In the genomic region with DNA sequence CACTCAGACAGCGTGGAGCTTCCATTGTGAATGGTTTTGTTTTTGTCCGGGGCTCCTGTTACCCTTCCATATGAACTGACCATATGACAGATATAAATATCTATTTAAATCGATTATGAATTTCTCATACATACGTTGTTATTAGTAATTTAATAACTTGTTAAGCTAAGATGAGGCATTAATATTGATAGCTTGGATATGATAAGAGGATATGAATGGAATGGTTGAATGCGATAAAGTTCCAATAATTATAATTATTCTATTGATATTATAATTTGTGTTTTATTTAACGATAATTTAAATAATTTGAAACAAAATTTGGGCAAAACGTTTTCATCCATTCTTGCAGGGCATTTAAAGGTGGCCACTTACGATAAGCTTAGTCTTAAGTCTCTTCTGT, we compare ENCODE assay signal across 3 fruit fly cellular contexts.
TF ChIP-seq lines count a peak whose summit lies in the region.

No protein-coding gene starts in this region.

TF ChIP-seq in whole organism, prepupa, 60 proteins besides CTCF, POLR2A, EP300 and RAD21 (continues in another document):
- TF ChIP-seq Hr38 (GFP tag; optimal IDR thresholded peaks at IDR 0.05; lab: Kevin White, UChicago) (no peak), CG9139 (GFP tag; optimal IDR thresholded peaks at IDR 0.05; lab: Kevin White, UChicago) (peak; percentile 13), dac (GFP tag; optimal IDR thresholded peaks at IDR 0.05; lab: Kevin White, UChicago) (no peak), CG6792 (GFP tag; optimal IDR thresholded peaks at IDR 0.05; lab: Kevin White, UChicago) (peak; percentile 37), Hr39 (GFP tag; optimal IDR thresholded peaks at IDR 0.05; lab: Kevin White, UChicago) (peak; percentile 42), Lpt (GFP tag; optimal IDR thresholded peaks at IDR 0.05; lab: Kevin White, UChicago) (peak; percentile 31), CG34406 (GFP tag; optimal IDR thresholded peaks at IDR 0.05; lab: Kevin White, UChicago) (peak; percentile 40), CG10669 (GFP tag; optimal IDR thresholded peaks at IDR 0.05; lab: Kevin White, UChicago) (peak; percentile 65), CG31627 (GFP tag; optimal IDR thresholded peaks at IDR 0.05; lab: Kevin White, UChicago) (peak; percentile 15), vri (GFP tag; optimal IDR thresholded peaks at IDR 0.05; lab: Kevin White, UChicago) (no peak), CG4318 (GFP tag; optimal IDR thresholded peaks at IDR 0.05; lab: Kevin White, UChicago) (no peak), CG3032 (tag; optimal IDR thresholded peaks at IDR 0.05; lab: Kevin White, UChicago) (peak; percentile 70), Eip75B (GFP tag; optimal IDR thresholded peaks at IDR 0.05; lab: Kevin White, UChicago) (peak; percentile 13), acj6 (GFP tag; optimal IDR thresholded peaks at IDR 0.05; lab: Kevin White, UChicago) (peak; percentile 65), Eip93F (GFP tag; optimal IDR thresholded peaks at IDR 0.05; lab: Kevin White, UChicago) (peak; percentile 4), Eip78C (GFP tag; lab: Kevin White, UChicago) (peak; percentile 83), net (GFP tag; optimal IDR thresholded peaks at IDR 0.05; lab: Kevin White, UChicago) (peak; percentile 8), topi (GFP tag; optimal IDR thresholded peaks at IDR 0.05; lab: Kevin White, UChicago) (peak; percentile 55), CG10631 (GFP tag; optimal IDR thresholded peaks at IDR 0.05; lab: Kevin White, UChicago) (peak; percentile 65), Sox14 (GFP tag; optimal IDR thresholded peaks at IDR 0.05; lab: Kevin White, UChicago) (peak; percentile 22), OdsH (GFP tag; optimal IDR thresholded peaks at IDR 0.05; lab: Kevin White, UChicago) (peak; percentile 65), CG7368 (GFP tag; optimal IDR thresholded peaks at IDR 0.05; lab: Kevin White, UChicago) (no peak), salr (GFP tag; optimal IDR thresholded peaks at IDR 0.05; lab: Kevin White, UChicago) (peak; percentile 21 to 34), fkh (GFP tag; optimal IDR thresholded peaks at IDR 0.05; lab: Kevin White, UChicago) (no peak), fd85E (GFP tag; optimal IDR thresholded peaks at IDR 0.05; lab: Kevin White, UChicago) (no peak), CG32006 (GFP tag; optimal IDR thresholded peaks at IDR 0.05; lab: Kevin White, UChicago) (peak; percentile 61), fd59A (GFP tag; optimal IDR thresholded peaks at IDR 0.05; lab: Kevin White, UChicago) (peak; percentile 65), lz (GFP tag; optimal IDR thresholded peaks at IDR 0.05; lab: Kevin White, UChicago) (no peak), CG11294 (GFP tag; IDR thresholded peaks at IDR 0.05; lab: Robert Waterston, UW) (no peak), CG6276 (GFP tag; optimal IDR thresholded peaks at IDR 0.05; lab: Kevin White, UChicago) (no peak)

TF ChIP-seq in whole organism, pupa, 21 proteins besides CTCF, POLR2A, EP300 and RAD21:
- no peak for TF ChIP-seq CG32121 (GFP tag; IDR thresholded peaks at IDR 0.05; lab: Robert Waterston, UW)
- TF ChIP-seq CG8159 (tag; optimal IDR thresholded peaks at IDR 0.05; lab: Kevin White, UChicago) = peak; percentile 88
- TF ChIP-seq Ets98B (GFP tag; IDR thresholded peaks at IDR 0.05; lab: Robert Waterston, UW) = no peak
- peak; percentile 22 for TF ChIP-seq Pif1B (GFP tag; optimal IDR thresholded peaks at IDR 0.05; lab: Kevin White, UChicago)
- TF ChIP-seq CG4496 (GFP tag; IDR thresholded peaks at IDR 0.05; lab: Robert Waterston, UW) = 0 out of 3 replicates have a peak, but pooled peaks have one; percentile 4
- TF ChIP-seq CG12605 (GFP tag; IDR thresholded peaks at IDR 0.05; lab: Robert Waterston, UW) = no peak
- TF ChIP-seq CG15710 (tag; optimal IDR thresholded peaks at IDR 0.05; lab: Kevin White, UChicago) = peak; percentile 76
- peak; percentile 77 for TF ChIP-seq CG9948 (tag; optimal IDR thresholded peaks at IDR 0.05; lab: Kevin White, UChicago)
- peak; percentile 73 for TF ChIP-seq CG34367 (tag; optimal IDR thresholded peaks at IDR 0.05; lab: Kevin White, UChicago)
- peak; percentile 24 for TF ChIP-seq CG8301 (tag; optimal IDR thresholded peaks at IDR 0.05; lab: Kevin White, UChicago)
- no peak for TF ChIP-seq CG13204 (GFP tag; optimal IDR thresholded peaks at IDR 0.05; lab: Kevin White, UChicago)
- TF ChIP-seq CG14655 (GFP tag; optimal IDR thresholded peaks at IDR 0.05; lab: Kevin White, UChicago) = peak; percentile 59
- TF ChIP-seq D1 (tag; optimal IDR thresholded peaks at IDR 0.05; lab: Kevin White, UChicago) = peak; percentile 22
- no peak for TF ChIP-seq fd96Ca (GFP tag; IDR thresholded peaks at IDR 0.05; lab: Robert Waterston, UW)
- TF ChIP-seq Pif1A (GFP tag; optimal IDR thresholded peaks at IDR 0.05; lab: Kevin White, UChicago) = peak; percentile 18
- no peak for TF ChIP-seq EcR (GFP tag; optimal IDR thresholded peaks at IDR 0.05; lab: Kevin White, UChicago)
- peak; percentile 35 for TF ChIP-seq Snoo (tag; optimal IDR thresholded peaks at IDR 0.05; lab: Kevin White, UChicago)
- no peak for TF ChIP-seq rn (GFP tag; IDR thresholded peaks at IDR 0.05; lab: Robert Waterston, UW)
- peak; percentile 79 for TF ChIP-seq CG17806 (tag; optimal IDR thresholded peaks at IDR 0.05; lab: Kevin White, UChicago)
- TF ChIP-seq gl (tag; optimal IDR thresholded peaks at IDR 0.05; lab: Kevin White, UChicago) = no peak
- TF ChIP-seq CG10348 (GFP tag; IDR thresholded peaks at IDR 0.05; lab: Robert Waterston, UW) = no peak

TF ChIP-seq in whole organism, wandering third instar larva, 38 proteins besides CTCF, POLR2A, EP300 and RAD21:
- TF ChIP-seq OdsH (GFP tag; optimal IDR thresholded peaks at IDR 0.05; lab: Kevin White, UChicago) (peak; percentile 40), foxo (GFP tag; optimal IDR thresholded peaks at IDR 0.05; lab: Kevin White, UChicago) (peak in 1 of 2 experiments; percentile 52), dmrt93B (GFP tag; optimal IDR thresholded peaks at IDR 0.05; lab: Kevin White, UChicago) (peak; percentile 42), HLH106 (tag; optimal IDR thresholded peaks at IDR 0.05; lab: Kevin White, UChicago) (peak; percentile 67), psq (GFP tag; optimal IDR thresholded peaks at IDR 0.05; lab: Kevin White, UChicago) (peak; percentile 61), fru (GFP tag; optimal IDR thresholded peaks at IDR 0.05; lab: Kevin White, UChicago) (no peak), Sp1 (GFP tag; optimal IDR thresholded peaks at IDR 0.05; lab: Kevin White, UChicago) (peak; percentile 68), woc (GFP tag; optimal IDR thresholded peaks at IDR 0.05; lab: Kevin White, UChicago) (peak; percentile 3), h (GFP tag; optimal IDR thresholded peaks at IDR 0.05; lab: Kevin White, UChicago) (peak; percentile 37), CG32264 (GFP tag; optimal IDR thresholded peaks at IDR 0.05; lab: Kevin White, UChicago) (no peak), Abd-B (GFP tag; optimal IDR thresholded peaks at IDR 0.05; lab: Kevin White, UChicago) (no peak), brk (GFP tag; optimal IDR thresholded peaks at IDR 0.05; lab: Kevin White, UChicago) (peak; percentile 40)

Comparison
In these comparisons a context has a peak if more than half of its experiments do, and no peak if none do; other contexts are left out.
1. Of the 1 proteins assayed by ChIP-seq in both whole organism, prepupa and whole organism, wandering third instar larva: peak only in whole organism, prepupa: none; only in whole organism, wandering third instar larva: none; in both: OdsH; in neither: 0.